Worm (Caenorhabditis elegans): ENCODE data around the gene C16C8.7.

Gene C16C8.7

ce11 chrII:3459199-3459598 is 749 bp downstream of the C16C8.7 start:
- TF ChIP-seq lin-15B (tag; optimal IDR thresholded peaks at IDR 0.05) (no peak), arid-1 (GFP tag; conservative IDR thresholded peaks at IDR 0.05) (no peak), lin-1 (GFP tag; IDR thresholded peaks at IDR 0.05) (no peak), sdz-12 (GFP tag; optimal IDR thresholded peaks at IDR 0.05) (no peak), lsy-2 (tag; optimal IDR thresholded peaks at IDR 0.05) (no peak)

DNA sequence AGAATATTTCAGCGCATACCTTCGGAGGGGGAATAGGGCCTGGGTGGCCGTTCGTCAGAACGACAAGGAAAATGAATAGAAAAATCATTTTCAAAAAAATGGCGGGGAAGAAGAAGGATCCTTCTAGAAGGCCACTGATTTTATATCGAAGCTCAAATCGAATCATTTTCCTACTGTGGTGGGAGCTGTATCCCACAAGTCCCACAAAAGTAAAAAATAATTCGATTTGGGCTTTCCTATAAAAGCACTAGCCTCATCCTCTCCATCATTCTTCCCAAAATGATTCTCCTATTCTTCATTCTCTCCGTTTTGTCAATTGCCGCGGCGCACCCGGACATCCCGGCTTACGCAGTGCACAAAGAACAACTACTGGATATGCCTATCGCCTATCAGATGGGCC is 1.7 kb downstream of the C16C8.7 start, which contains the start of the genes C16C8.26 and C16C8.19:
C16C8.26 (minus strand) TSS at position 101 of the 400 bp plus-strand sequence.
C16C8.19 (plus strand) TSS at position 279 of the 400 bp plus-strand sequence.
- no peak for TF ChIP-seq ceh-82 (tag; optimal IDR thresholded peaks at IDR 0.05)
- TF ChIP-seq zag-1 (tag; optimal IDR thresholded peaks at IDR 0.05): no peak
- TF ChIP-seq ctbp-1 (GFP tag; IDR thresholded peaks at IDR 0.05): no peak
- no peak for TF ChIP-seq ceh-32 (tag; optimal IDR thresholded peaks at IDR 0.05; ENCODE audit: poor library complexity)
- no peak for TF ChIP-seq hif-1 (tag; optimal IDR thresholded peaks at IDR 0.05)
- TF ChIP-seq lsy-2 (tag; optimal IDR thresholded peaks at IDR 0.05): no peak
- no peak for TF ChIP-seq zip-2 (tag; optimal IDR thresholded peaks at IDR 0.05)
- TF ChIP-seq lin-15B (tag; optimal IDR thresholded peaks at IDR 0.05): no peak
- TF ChIP-seq ceh-20 (GFP tag; IDR thresholded peaks at IDR 0.05): no peak
- no peak for TF ChIP-seq ceh-28 (tag; optimal IDR thresholded peaks at IDR 0.05)
- no peak for TF ChIP-seq nhr-237 (tag; optimal IDR thresholded peaks at IDR 0.05)
- TF ChIP-seq lim-7 (GFP tag; IDR thresholded peaks at IDR 0.05): no peak
- TF ChIP-seq nhr-11 (tag; optimal IDR thresholded peaks at IDR 0.05): no peak
- TF ChIP-seq rbr-2 (tag; optimal IDR thresholded peaks at IDR 0.05): no peak
- no peak for TF ChIP-seq ceh-44 (GFP tag; IDR thresholded peaks at IDR 0.05)
- no peak for TF ChIP-seq ceh-62 (tag; optimal IDR thresholded peaks at IDR 0.05)

DNA sequence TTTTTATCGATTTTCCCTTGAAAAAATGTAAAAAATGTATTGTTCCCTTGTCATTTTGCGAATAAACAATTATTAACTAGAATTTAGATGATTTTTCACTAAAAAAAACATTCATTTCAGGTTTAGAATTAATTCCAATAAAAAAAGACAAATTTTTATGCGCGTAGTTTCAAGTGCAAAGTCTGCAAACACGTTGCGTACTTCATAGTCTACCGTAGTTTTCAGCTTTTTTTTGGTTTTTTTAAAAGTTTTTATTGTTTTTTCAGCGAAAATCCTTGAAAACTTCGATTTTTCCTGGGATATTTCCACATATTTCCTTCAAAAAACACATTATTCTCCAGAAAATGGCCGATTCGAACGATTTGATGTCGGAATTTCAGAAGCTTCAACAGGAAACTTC is 6.4 kb downstream of the C16C8.7 start, which contains the start of gene C16C8.11:
C16C8.11 (plus strand) TSS at position 188 of the 400 bp plus-strand sequence.
- TF ChIP-seq tag-97 (GFP tag; IDR thresholded peaks at IDR 0.05): no peak
- no peak for TF ChIP-seq zip-11 (GFP tag; IDR thresholded peaks at IDR 0.05)
- TF ChIP-seq dmd-9 (GFP tag; IDR thresholded peaks at IDR 0.05): no peak
- TF ChIP-seq aly-2 (tag; optimal IDR thresholded peaks at IDR 0.05): no peak
- no peak for TF ChIP-seq ceh-62 (tag; optimal IDR thresholded peaks at IDR 0.05)
- TF ChIP-seq zag-1 (tag; optimal IDR thresholded peaks at IDR 0.05): no peak
- no peak for TF ChIP-seq F26F4.8 (GFP tag; conservative IDR thresholded peaks at IDR 0.05)
- no peak for TF ChIP-seq ZK337.2 (GFP tag; IDR thresholded peaks at IDR 0.05)
- TF ChIP-seq nhr-10 (tag; optimal IDR thresholded peaks at IDR 0.05): no peak
- TF ChIP-seq vab-7 (GFP tag; IDR thresholded peaks at IDR 0.05): no peak
- TF ChIP-seq nhr-6 (tag; optimal IDR thresholded peaks at IDR 0.05): no peak
- no peak for TF ChIP-seq unc-62 (GFP tag; optimal IDR thresholded peaks at IDR 0.05 in 1 of 2)
- TF ChIP-seq unc-62 (tag; optimal IDR thresholded peaks at IDR 0.05): no peak
- TF ChIP-seq cey-2 (tag; optimal IDR thresholded peaks at IDR 0.05; ENCODE audit: borderline replicate concordance, insufficient read depth): no peak
- TF ChIP-seq spr-3 (GFP tag; optimal IDR thresholded peaks at IDR 0.05): no peak
- no peak for TF ChIP-seq nhr-48 (tag; optimal IDR thresholded peaks at IDR 0.05)
- TF ChIP-seq ceh-32 (tag; optimal IDR thresholded peaks at IDR 0.05; ENCODE audit: poor library complexity): no peak

ce11 chrII:3452421-3452820 is 7.5 kb downstream of the C16C8.7 start, which contains the start of gene C16C8.12:
TSS of gene C16C8.12 (plus strand) at chrII:3452721.
- no peak for TF ChIP-seq tag-97 (GFP tag; IDR thresholded peaks at IDR 0.05)
- TF ChIP-seq ceh-62 (tag; optimal IDR thresholded peaks at IDR 0.05): no peak
- TF ChIP-seq egl-27 (tag; optimal IDR thresholded peaks at IDR 0.05): no peak
- TF ChIP-seq lim-7 (GFP tag; IDR thresholded peaks at IDR 0.05): no peak
- TF ChIP-seq mdt-29 (GFP tag; IDR thresholded peaks at IDR 0.05): no peak
- TF ChIP-seq F26F4.8 (GFP tag; conservative IDR thresholded peaks at IDR 0.05): no peak
- no peak for TF ChIP-seq dve-1 (tag; optimal IDR thresholded peaks at IDR 0.05; ENCODE audit: insufficient read depth)
- no peak for TF ChIP-seq lin-1 (GFP tag; IDR thresholded peaks at IDR 0.05)
- no peak for TF ChIP-seq set-16 (GFP tag; IDR thresholded peaks at IDR 0.05)
- no peak for TF ChIP-seq ctbp-1 (GFP tag; IDR thresholded peaks at IDR 0.05)
- TF ChIP-seq sdz-12 (GFP tag; optimal IDR thresholded peaks at IDR 0.05): no peak
- TF ChIP-seq zip-11 (GFP tag; IDR thresholded peaks at IDR 0.05): no peak

Data from whole organism, L4 larva.